Fruit fly (Drosophila melanogaster): ENCODE results near the gene VhaM9.7-a.

Gene VhaM9.7-a

DNA sequence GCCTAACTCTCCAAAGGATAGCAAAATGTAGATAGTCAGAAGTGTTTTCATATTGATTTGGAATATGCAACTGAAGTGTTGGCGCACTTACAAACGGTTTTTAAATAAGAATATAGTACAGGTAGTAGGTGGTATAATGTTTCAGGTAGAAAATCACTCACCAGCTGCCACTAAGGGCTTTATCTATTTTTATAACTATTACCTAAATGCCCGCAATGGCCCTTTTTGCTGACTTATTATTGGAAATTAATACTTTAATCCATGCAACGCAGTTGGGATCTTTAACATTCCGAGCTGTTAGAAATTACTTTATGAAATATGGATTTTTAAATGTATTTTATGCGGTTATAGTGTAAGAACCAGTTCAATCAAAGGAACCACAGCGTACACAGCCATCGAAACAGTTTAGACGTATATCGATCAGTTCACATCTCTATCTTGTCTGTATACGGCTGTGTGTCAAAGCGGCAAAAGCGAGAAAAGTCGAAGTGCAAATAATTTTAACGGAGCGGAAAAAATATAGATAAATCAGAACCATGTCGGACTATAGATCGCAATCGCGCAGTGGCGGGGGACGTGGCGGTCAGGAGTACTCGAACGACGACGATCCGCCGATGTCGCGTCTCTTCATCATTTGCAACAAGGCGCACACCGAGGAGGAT lies 21.1 kb downstream of the VhaM9.7-a start, which contains the start of the genes srw and CG1316 (continued):
- no peak for TF ChIP-seq kah (GFP tag; optimal IDR thresholded peaks at IDR 0.05)
- no peak for TF ChIP-seq esg (GFP tag; conservative IDR thresholded peaks at IDR 0.05)
- peak; percentile 29 for TF ChIP-seq CG7928 (GFP tag; optimal IDR thresholded peaks at IDR 0.05)
- peak; percentile 46 for TF ChIP-seq B-H2 (GFP tag; optimal IDR thresholded peaks at IDR 0.05)
- no peak for TF ChIP-seq ttk (GFP tag; IDR thresholded peaks at IDR 0.05)
- TF ChIP-seq amos (GFP tag; IDR thresholded peaks at IDR 0.05; ENCODE audit: partially characterized antibody), result peak; percentile 50; the same call in 1 of the 2 replicates
- peak; percentile 23 for TF ChIP-seq stwl (tag; optimal IDR thresholded peaks at IDR 0.05)
- no peak for TF ChIP-seq CG5245 (GFP tag; optimal IDR thresholded peaks at IDR 0.05)
- TF ChIP-seq Fer1 (GFP tag; optimal IDR thresholded peaks at IDR 0.05), result peak; percentile 17
- TF ChIP-seq Med (GFP tag), result peak; percentile 81
- TF ChIP-seq pzg (GFP tag; optimal IDR thresholded peaks at IDR 0.05), result peak; percentile 60
- peak; percentile 12 for TF ChIP-seq lilli (GFP tag; optimal IDR thresholded peaks at IDR 0.05)
- no peak for TF ChIP-seq CG10147 (GFP tag; optimal IDR thresholded peaks at IDR 0.05)
- TF ChIP-seq CG2712 (tag; optimal IDR thresholded peaks at IDR 0.05), result peak; percentile 11
- TF ChIP-seq H15 (GFP tag; IDR thresholded peaks at IDR 0.05), result no peak
- TF ChIP-seq E2f2 (GFP tag; IDR thresholded peaks at IDR 0.05), result peak; percentile 71
- 0 out of 2 replicates have a peak, but pooled peaks have one; percentile 39 for TF ChIP-seq unc-4 (GFP tag; IDR thresholded peaks at IDR 0.05; ENCODE audit: partially characterized antibody)
- TF ChIP-seq Optix (GFP tag; IDR thresholded peaks at IDR 0.05), result 0 out of 3 replicates have a peak, but pooled peaks have one; percentile 21
- TF ChIP-seq Dll (GFP tag; IDR thresholded peaks at IDR 0.05; ENCODE audit: partially characterized antibody), result 0 out of 4 replicates have a peak, but pooled peaks have one; percentile 14
- TF ChIP-seq Hmr (GFP tag; optimal IDR thresholded peaks at IDR 0.05), result no peak
- TF ChIP-seq MESR4 (GFP tag; optimal IDR thresholded peaks at IDR 0.05), result peak; percentile 95
- no peak for TF ChIP-seq CG5180 (GFP tag; optimal IDR thresholded peaks at IDR 0.05)
- TF ChIP-seq CG18011 (GFP tag; optimal IDR thresholded peaks at IDR 0.05), result no peak
- peak; percentile 74 for TF ChIP-seq Dref (GFP tag; IDR thresholded peaks at IDR 0.05)
- TF ChIP-seq grn (GFP tag; optimal IDR thresholded peaks at IDR 0.05), result no peak
- no peak for TF ChIP-seq chm (GFP tag; IDR thresholded peaks at IDR 0.05)
- no peak for TF ChIP-seq CG2199 (GFP tag; IDR thresholded peaks at IDR 0.05)
- peak; percentile 15 for TF ChIP-seq phol (tag; optimal IDR thresholded peaks at IDR 0.05)
- no peak for TF ChIP-seq ro (GFP tag; IDR thresholded peaks at IDR 0.05)
- no peak for TF ChIP-seq ewg (GFP tag; optimal IDR thresholded peaks at IDR 0.05)
- TF ChIP-seq HmgZ (tag; optimal IDR thresholded peaks at IDR 0.05), result peak; percentile 54
- no peak for TF ChIP-seq fd96Cb (tag; optimal IDR thresholded peaks at IDR 0.05)
- TF ChIP-seq otp (GFP tag; IDR thresholded peaks at IDR 0.05), result no peak
- no peak for TF ChIP-seq CG17612 (GFP tag; IDR thresholded peaks at IDR 0.05)
- no peak for TF ChIP-seq Dad (GFP tag; optimal IDR thresholded peaks at IDR 0.05)
- TF ChIP-seq Doc3 (GFP tag; IDR thresholded peaks at IDR 0.05; ENCODE audit: partially characterized antibody), result 0 out of 3 replicates have a peak, but pooled peaks have one; percentile 16
- TF ChIP-seq Atf6 (GFP tag; IDR thresholded peaks at IDR 0.05), result 0 out of 2 replicates have a peak, but pooled peaks have one; percentile 40
- TF ChIP-seq gem (tag; optimal IDR thresholded peaks at IDR 0.05), result no peak
- TF ChIP-seq CG11093 (GFP tag; IDR thresholded peaks at IDR 0.05), result no peak
- peak; percentile 4 for TF ChIP-seq nom (GFP tag; optimal IDR thresholded peaks at IDR 0.05)
- TF ChIP-seq CG12659 (GFP tag; optimal IDR thresholded peaks at IDR 0.05), result peak; percentile 0
- no peak for TF ChIP-seq sob (GFP tag; IDR thresholded peaks at IDR 0.05)
- peak; percentile 81 for TF ChIP-seq Sry-δ (GFP tag; optimal IDR thresholded peaks at IDR 0.05)
- TF ChIP-seq Hr51 (GFP tag; optimal IDR thresholded peaks at IDR 0.05), result no peak
- TF ChIP-seq sim (GFP tag; IDR thresholded peaks at IDR 0.05), result no peak
- no peak for TF ChIP-seq Drgx (GFP tag; IDR thresholded peaks at IDR 0.05)
- peak; percentile 44; the same call in 1 of the 3 replicates for TF ChIP-seq CG34224 (GFP tag; IDR thresholded peaks at IDR 0.05; ENCODE audit: partially characterized antibody)
- TF ChIP-seq fd102C (GFP tag; optimal IDR thresholded peaks at IDR 0.05), result no peak
- TF ChIP-seq CG12236 (GFP tag; optimal IDR thresholded peaks at IDR 0.05), result no peak
